Fruit fly (Drosophila melanogaster): Measurements from ENCODE around the gene CG6565.

- no peak for TF ChIP-seq fru (optimal IDR thresholded peaks at IDR 0.05)
- TF ChIP-seq ttk (GFP tag; IDR thresholded peaks at IDR 0.05): no peak
- TF ChIP-seq emc (GFP tag; optimal IDR thresholded peaks at IDR 0.05): no peak
- TF ChIP-seq CG18619 (GFP tag; optimal IDR thresholded peaks at IDR 0.05): no peak
- TF ChIP-seq chif (GFP tag; optimal IDR thresholded peaks at IDR 0.05): no peak
- TF ChIP-seq CG2678 (tag; optimal IDR thresholded peaks at IDR 0.05): no peak
- TF ChIP-seq Hr39 (optimal IDR thresholded peaks at IDR 0.05): no peak
- no peak for TF ChIP-seq CG8388 (GFP tag; optimal IDR thresholded peaks at IDR 0.05)
- TF ChIP-seq zf30C (GFP tag; optimal IDR thresholded peaks at IDR 0.05): no peak
These were observed 26.3 kb upstream of the CG6565 start, which contains the start of gene CG16826 for dm6 chr2L:13347473-13347872.
